Fruit fly (Drosophila melanogaster): ENCODE measurements around the gene Hyls1.
A peak's percentile ranks its signal among the peaks of the same experiment; 100 is the strongest.

The Hyls1 gene

dm6 chr2L:16350742-16351568 is 1.5 kb downstream of the Hyls1 start (continued):
- peak; percentile 95 for TF ChIP-seq CG17912 (GFP tag; optimal IDR thresholded peaks at IDR 0.05)
- TF ChIP-seq H15 (GFP tag; IDR thresholded peaks at IDR 0.05): peak; percentile 98
- TF ChIP-seq CG4404 (GFP tag; IDR thresholded peaks at IDR 0.05): peak; percentile 96
- TF ChIP-seq Elba2 (GFP tag; optimal IDR thresholded peaks at IDR 0.05): peak; percentile 72
- peak; percentile 99 for TF ChIP-seq fd3F (GFP tag; optimal IDR thresholded peaks at IDR 0.05)
- TF ChIP-seq nerfin-1 (tag; optimal IDR thresholded peaks at IDR 0.05): peak; percentile 98
- TF ChIP-seq HmgZ (tag; optimal IDR thresholded peaks at IDR 0.05): peak; percentile 99
- peak; percentile 98 for TF ChIP-seq klu (GFP tag; IDR thresholded peaks at IDR 0.05)
- TF ChIP-seq Fer3 (tag; optimal IDR thresholded peaks at IDR 0.05): peak; percentile 99
- TF ChIP-seq CG11093 (GFP tag; IDR thresholded peaks at IDR 0.05): peak; percentile 97
- TF ChIP-seq ssp (GFP tag; IDR thresholded peaks at IDR 0.05): peak; percentile 93
- TF ChIP-seq Ets97D (GFP tag; optimal IDR thresholded peaks at IDR 0.05): peak; percentile 94
- peak; percentile 1 for TF ChIP-seq HLHmδ (GFP tag; optimal IDR thresholded peaks at IDR 0.05)
- peak; percentile 91 for TF ChIP-seq HmgD (GFP tag; optimal IDR thresholded peaks at IDR 0.05)
- peak; percentile 97 for TF ChIP-seq CG6272 (GFP tag; IDR thresholded peaks at IDR 0.05)
- peak; percentile 99 for TF ChIP-seq Spps (tag; optimal IDR thresholded peaks at IDR 0.05)
- peak; percentile 98 for TF ChIP-seq psq (GFP tag; optimal IDR thresholded peaks at IDR 0.05)
- TF ChIP-seq trem (tag; optimal IDR thresholded peaks at IDR 0.05): peak; percentile 96
- TF ChIP-seq caup (GFP tag; optimal IDR thresholded peaks at IDR 0.05; ENCODE audit: severe bottlenecking): peak; percentile 99
- peak; percentile 98 for TF ChIP-seq Taf1 (GFP tag; IDR thresholded peaks at IDR 0.05)
- TF ChIP-seq salm (tag; optimal IDR thresholded peaks at IDR 0.05): peak; percentile 99
- TF ChIP-seq Poxn (GFP tag; IDR thresholded peaks at IDR 0.05): peak; percentile 95
- TF ChIP-seq CG13894 (tag; optimal IDR thresholded peaks at IDR 0.05): peak; percentile 99
- TF ChIP-seq jing (GFP tag; optimal IDR thresholded peaks at IDR 0.05): peak; percentile 97
- no peak for TF ChIP-seq BEAF-32 (GFP tag; optimal IDR thresholded peaks at IDR 0.05)
- peak; percentile 99 for TF ChIP-seq CG2202 (tag; optimal IDR thresholded peaks at IDR 0.05)
- TF ChIP-seq TFAM (GFP tag; optimal IDR thresholded peaks at IDR 0.05): peak; percentile 94
- TF ChIP-seq Hr39 (optimal IDR thresholded peaks at IDR 0.05): no peak
- peak; percentile 98 for TF ChIP-seq H2.0 (GFP tag; IDR thresholded peaks at IDR 0.05)
- peak; percentile 100 for TF ChIP-seq CG12769 (tag; optimal IDR thresholded peaks at IDR 0.05)
- peak; percentile 97 for TF ChIP-seq CG10267 (tag; optimal IDR thresholded peaks at IDR 0.05)
- peak; percentile 97 for TF ChIP-seq CG18764 (GFP tag; optimal IDR thresholded peaks at IDR 0.05)
- TF ChIP-seq CG15011 (GFP tag; optimal IDR thresholded peaks at IDR 0.05): peak; percentile 99
- peak; percentile 15; the same call in 2 of the 3 replicates for TF ChIP-seq CG34224 (GFP tag; IDR thresholded peaks at IDR 0.05; ENCODE audit: partially characterized antibody)
- TF ChIP-seq MBD-R2 (GFP tag; IDR thresholded peaks at IDR 0.05): peak; percentile 99
- TF ChIP-seq Ada2b (GFP tag; IDR thresholded peaks at IDR 0.05): peak; percentile 99
- TF ChIP-seq CG17802 (tag; optimal IDR thresholded peaks at IDR 0.05): peak; percentile 89
- TF ChIP-seq CG2875 (GFP tag; optimal IDR thresholded peaks at IDR 0.05): peak; percentile 99
- peak; percentile 75 for TF ChIP-seq CG15479 (GFP tag; optimal IDR thresholded peaks at IDR 0.05)
- TF ChIP-seq Fer2 (tag; optimal IDR thresholded peaks at IDR 0.05): peak; percentile 98
- peak; percentile 99 for TF ChIP-seq sens-2 (GFP tag; IDR thresholded peaks at IDR 0.05)
- TF ChIP-seq CG10431 (GFP tag; optimal IDR thresholded peaks at IDR 0.05): peak; percentile 96
- TF ChIP-seq CG8478 (optimal IDR thresholded peaks at IDR 0.05): no peak
- peak; percentile 97 for TF ChIP-seq CG12155 (GFP tag; optimal IDR thresholded peaks at IDR 0.05)
- peak; percentile 98 for TF ChIP-seq Atf-2 (GFP tag; optimal IDR thresholded peaks at IDR 0.05)
- peak; percentile 98 for TF ChIP-seq peb (GFP tag; IDR thresholded peaks at IDR 0.05)
- peak; percentile 99 for TF ChIP-seq sisA (GFP tag; IDR thresholded peaks at IDR 0.05)
- TF ChIP-seq CG8089 (GFP tag; optimal IDR thresholded peaks at IDR 0.05): peak; percentile 95
- TF ChIP-seq ash1 (GFP tag; optimal IDR thresholded peaks at IDR 0.05): peak; percentile 97
- TF ChIP-seq Ets65A (GFP tag): peak; percentile 100
